Fruit fly (Drosophila melanogaster): ENCODE data around the gene CG34051.

- TF ChIP-seq pdm3 (GFP tag; optimal IDR thresholded peaks at IDR 0.05), result no peak
- TF ChIP-seq CG6854 (GFP tag; optimal IDR thresholded peaks at IDR 0.05), result no peak
- TF ChIP-seq CG11294 (GFP tag; IDR thresholded peaks at IDR 0.05), result no peak
- TF ChIP-seq Sox14 (GFP tag; optimal IDR thresholded peaks at IDR 0.05), result no peak
- no peak for TF ChIP-seq CG10669 (GFP tag; optimal IDR thresholded peaks at IDR 0.05)
- TF ChIP-seq Sox102F (GFP tag; optimal IDR thresholded peaks at IDR 0.05), result no peak
- no peak for TF ChIP-seq achi (GFP tag; optimal IDR thresholded peaks at IDR 0.05)
- no peak for TF ChIP-seq Met (GFP tag; optimal IDR thresholded peaks at IDR 0.05)
- TF ChIP-seq fkh (GFP tag; optimal IDR thresholded peaks at IDR 0.05), result no peak
- no peak for TF ChIP-seq CG1621 (tag; optimal IDR thresholded peaks at IDR 0.05)
- TF ChIP-seq fd59A (GFP tag; optimal IDR thresholded peaks at IDR 0.05), result no peak
- no peak for TF ChIP-seq OdsH (GFP tag; optimal IDR thresholded peaks at IDR 0.05)
- no peak for TF ChIP-seq Hr38 (GFP tag; optimal IDR thresholded peaks at IDR 0.05)
- TF ChIP-seq CG16779 (tag; optimal IDR thresholded peaks at IDR 0.05), result no peak
Observed at dm6 chr2L:19967390-19967789, 6.6 kb upstream of the CG34051 start, which contains the start of gene Hf.

All from whole organism, prepupa.